Fruit fly (Drosophila melanogaster) whole organism, embryonic: ENCODE data around the gene ATPsyngamma.

Experiments used
- ATbp ChIP-seq: fragments of 200-800 bp; sonication (Bioruptor generic); optimal IDR thresholded peaks from 2 replicates; lab custom pipeline; 2017; ENCODE audit warnings: missing biosample characterization, mild to moderate bottlenecking, missing genetic modification characterization, missing genetic modification reagents
- Blimp-1 ChIP-seq: fragments of 200-800 bp; sonication (Bioruptor generic); optimal IDR thresholded peaks from 3 replicates; lab custom pipeline; 2018; ENCODE audit warnings: missing biosample characterization, missing genetic modification characterization, mild to moderate bottlenecking, moderate library complexity, missing genetic modification reagents
- CG11504 ChIP-seq: fragments of 200-800 bp; sonication (Bioruptor generic); optimal IDR thresholded peaks from 3 replicates; lab custom pipeline; 2019; ENCODE audit warnings: missing biosample characterization, mild to moderate bottlenecking, missing genetic modification characterization, moderate library complexity
- CG13123 ChIP-seq: fragments of 200-800 bp; sonication (Bioruptor generic); optimal IDR thresholded peaks from 2 replicates; lab custom pipeline; 2016; ENCODE audit warnings: missing biosample characterization, missing genetic modification characterization
- CG17802 ChIP-seq: fragments of 200-800 bp; sonication (Bioruptor generic); optimal IDR thresholded peaks from 2 replicates; lab custom pipeline; 2018; ENCODE audit warnings: missing biosample characterization, mild to moderate bottlenecking, missing genetic modification characterization, moderate library complexity
- CG1792 ChIP-seq: fragments of 200-800 bp; sonication (Bioruptor generic); optimal IDR thresholded peaks from 2 replicates; lab custom pipeline; 2016; ENCODE audit warnings: missing biosample characterization, missing genetic modification characterization
- CG2120 ChIP-seq: fragments of 200-800 bp; sonication (Bioruptor generic); optimal IDR thresholded peaks from 3 replicates; lab custom pipeline; 2016; ENCODE audit warnings: missing biosample characterization, missing genetic modification characterization
- CG2875 ChIP-seq: fragments of 200-800 bp; sonication (Bioruptor generic); optimal IDR thresholded peaks from 2 replicates; lab custom pipeline; 2017; ENCODE audit warnings: missing biosample characterization, mild to moderate bottlenecking, missing genetic modification characterization, missing genetic modification reagents
- CG3281 ChIP-seq: fragments of 200-800 bp; sonication (Bioruptor generic); optimal IDR thresholded peaks from 3 replicates; lab custom pipeline; 2017; ENCODE audit warnings: missing biosample characterization, mild to moderate bottlenecking, missing genetic modification characterization
- CG8924 ChIP-seq: fragments of 200-800 bp; optimal IDR thresholded peaks from 3 replicates; lab custom pipeline; 2019; ENCODE audit warnings: missing biosample characterization, mild to moderate bottlenecking, missing genetic modification characterization, moderate library complexity
- CG9727 ChIP-seq: fragments of 200-800 bp; sonication (Bioruptor generic); optimal IDR thresholded peaks from 3 replicates; lab custom pipeline; 2017; ENCODE audit warnings: missing biosample characterization, mild to moderate bottlenecking, missing genetic modification characterization
- CG9876 ChIP-seq: fragments of 200-800 bp; sonication (Bioruptor generic); optimal IDR thresholded peaks from 2 replicates; lab custom pipeline; 2016; ENCODE audit warnings: missing biosample characterization, missing genetic modification characterization
- CG9932 ChIP-seq: fragments of 200-800 bp; sonication (Bioruptor generic); IDR thresholded peaks from 2 replicates; pipeline ENCODE4 v1.3.6; 2022; ENCODE audit warnings: missing biosample characterization, missing genetic modification characterization
- CkIIα-i1 ChIP-seq: fragments of 200-800 bp; sonication (Bioruptor generic); IDR thresholded peaks from 2 replicates; pipeline ENCODE4 v1.3.6; 2022; ENCODE audit warnings: missing biosample characterization, missing genetic modification characterization
- Deaf1 ChIP-seq: fragments of 200-800 bp; optimal IDR thresholded peaks from 3 replicates; lab custom pipeline; 2019; ENCODE audit warnings: missing biosample characterization, mild to moderate bottlenecking, missing genetic modification characterization, moderate library complexity
- Ets97D ChIP-seq: fragments of 200-800 bp; sonication (Bioruptor generic); optimal IDR thresholded peaks from 3 replicates; lab custom pipeline; 2016; ENCODE audit warnings: missing biosample characterization, missing genetic modification characterization
- H15 ChIP-seq: fragments of 200-800 bp; sonication (Bioruptor generic); IDR thresholded peaks from 3 replicates; pipeline ENCODE4 v1.3.6; 2022; ENCODE audit warnings: missing biosample characterization, missing genetic modification characterization
- HLH3B ChIP-seq: fragments of 200-800 bp; sonication (Bioruptor generic); IDR thresholded peaks from 2 replicates; pipeline ENCODE4 v1.3.6; 2022; ENCODE audit warnings: missing biosample characterization, missing genetic modification characterization
- Jarid2 ChIP-seq: fragments of 200-800 bp; sonication (Bioruptor generic); optimal IDR thresholded peaks from 3 replicates; lab custom pipeline; 2017; ENCODE audit warnings: mild to moderate bottlenecking, missing biosample characterization, missing genetic modification reagents, missing genetic modification characterization
- Myb ChIP-seq: fragments of 200-800 bp; sonication (Bioruptor generic); optimal IDR thresholded peaks from 2 replicates; lab custom pipeline; 2016; ENCODE audit warnings: missing biosample characterization, missing genetic modification characterization
- Sox102F ChIP-seq: fragments of 200-800 bp; sonication (Bioruptor generic); optimal IDR thresholded peaks from 2 replicates; lab custom pipeline; 2018; ENCODE audit warnings: missing biosample characterization, mild to moderate bottlenecking, missing genetic modification characterization, moderate library complexity
- Tbp ChIP-seq: fragments of >200 bp; optimal IDR thresholded peaks from 2 replicates; lab custom pipeline; 2018; ENCODE audit warnings: missing biosample characterization, missing genetic modification characterization
- Trl ChIP-seq, 3 experiments: fragments of >200 bp in 2 of 3; fragments of 200-800 bp in 1 of 3; sonication (Bioruptor generic) in 1 of 3; optimal IDR thresholded peaks; 2 replicates in 1 of 3; 3 replicates in 2 of 3; lab custom pipeline; 2016 to 2017; ENCODE audit warnings: missing biosample characterization in 1 of 3, missing genetic modification characterization in 1 of 3
- ap ChIP-seq: fragments of 200-800 bp; sonication (Bioruptor generic); IDR thresholded peaks from 2 replicates; pipeline ENCODE4 v1.3.6; 2022; ENCODE audit warnings: missing biosample characterization, missing genetic modification characterization
- ash1 ChIP-seq: fragments of 200-800 bp; sonication (Bioruptor generic); optimal IDR thresholded peaks from 2 replicates; lab custom pipeline; 2018; ENCODE audit warnings: missing biosample characterization, mild to moderate bottlenecking, missing genetic modification characterization
- bbx ChIP-seq: fragments of 200-800 bp; sonication (Bioruptor generic); IDR thresholded peaks from 2 replicates; pipeline ENCODE4 v1.3.6; 2022; ENCODE audit warnings: missing biosample characterization, missing genetic modification characterization; ENCODE audit not compliant: partially characterized antibody
- cato ChIP-seq: fragments of 200-800 bp; sonication (Bioruptor generic); optimal IDR thresholded peaks from 2 replicates; lab custom pipeline; 2016; ENCODE audit warnings: missing biosample characterization, missing genetic modification characterization, borderline replicate concordance
- cg ChIP-seq: fragments of 200-800 bp; sonication (Bioruptor generic); optimal IDR thresholded peaks from 3 replicates; lab custom pipeline; 2019; ENCODE audit warnings: missing biosample characterization, mild to moderate bottlenecking, missing genetic modification characterization, moderate library complexity
- chn ChIP-seq: fragments of 200-800 bp; sonication (Bioruptor generic); optimal IDR thresholded peaks from 2 replicates; lab custom pipeline; 2016; ENCODE audit warnings: missing biosample characterization, missing genetic modification characterization
- dati ChIP-seq: fragments of 200-800 bp; sonication (Bioruptor generic); IDR thresholded peaks from 2 replicates; pipeline ENCODE4 v1.3.6; 2022; ENCODE audit warnings: missing biosample characterization, missing genetic modification characterization
- dimm ChIP-seq: fragments of 200-800 bp; sonication (Bioruptor generic); IDR thresholded peaks from 2 replicates; pipeline ENCODE4 v1.3.6; 2022; ENCODE audit warnings: missing biosample characterization, missing genetic modification characterization
- disco-r ChIP-seq: fragments of 200-800 bp; sonication (Bioruptor generic); optimal IDR thresholded peaks from 2 replicates; lab custom pipeline; 2016; ENCODE audit warnings: missing biosample characterization, missing genetic modification characterization
- dmrt11E ChIP-seq: fragments of 200-800 bp; sonication (Bioruptor generic); optimal IDR thresholded peaks from 3 replicates; lab custom pipeline; 2018; ENCODE audit warnings: missing biosample characterization, mild to moderate bottlenecking, missing genetic modification characterization, moderate library complexity
- dysf ChIP-seq: fragments of 200-800 bp; sonication (Bioruptor generic); IDR thresholded peaks from 3 replicates; pipeline ENCODE4 v1.3.6; 2022; ENCODE audit warnings: missing biosample characterization, missing genetic modification characterization
- eve ChIP-seq, 2 experiments: fragments of >200 bp; optimal IDR thresholded peaks; 2 replicates each; lab custom pipeline; 2017; ENCODE audit warnings: missing biosample characterization in 2 of 2, missing genetic modification characterization in 2 of 2
- gce ChIP-seq: fragments of 200-800 bp; sonication (Bioruptor generic); IDR thresholded peaks from 3 replicates; pipeline ENCODE4 v1.3.6; 2022; ENCODE audit warnings: missing biosample characterization, missing genetic modification characterization
- ham ChIP-seq: fragments of 200-800 bp; sonication (Bioruptor generic); IDR thresholded peaks from 2 replicates; pipeline ENCODE4 v1.3.6; 2022; ENCODE audit warnings: missing biosample characterization, missing genetic modification characterization
- hb ChIP-seq: fragments of 200-800 bp; sonication (Bioruptor generic); IDR thresholded peaks from 3 replicates; pipeline ENCODE4 v1.3.6; 2022; ENCODE audit warnings: missing biosample characterization, missing genetic modification characterization; ENCODE audit not compliant: partially characterized antibody
- lab ChIP-seq: fragments of 200-800 bp; sonication (Bioruptor generic); optimal IDR thresholded peaks from 3 replicates; lab custom pipeline; 2017; ENCODE audit warnings: missing biosample characterization, missing genetic modification characterization, mild to moderate bottlenecking, moderate library complexity, missing genetic modification reagents
- prd ChIP-seq, 3 experiments: fragments of >200 bp in 2 of 3; fragments of 200-800 bp in 1 of 3; sonication (Bioruptor generic) in 1 of 3; optimal IDR thresholded peaks in 2 of 3; IDR thresholded peaks in 1 of 3; 2 replicates in 2 of 3; 3 replicates in 1 of 3; pipeline versions ENCODE4 v1.3.6 to Lab custom; 2017 to 2022; ENCODE audit warnings: missing biosample characterization in 1 of 3, missing genetic modification characterization in 1 of 3
- pros ChIP-seq: fragments of 200-800 bp; sonication (Bioruptor generic); optimal IDR thresholded peaks from 3 replicates; lab custom pipeline; 2019; ENCODE audit warnings: missing biosample characterization, mild to moderate bottlenecking, missing genetic modification characterization, moderate library complexity
- ranshi ChIP-seq: fragments of 200-800 bp; sonication (Bioruptor generic); IDR thresholded peaks from 2 replicates; pipeline ENCODE4 v1.3.6; 2022; ENCODE audit warnings: missing biosample characterization, missing genetic modification characterization
- rib ChIP-seq: fragments of 200-800 bp; sonication (Bioruptor generic); IDR thresholded peaks from 2 replicates; pipeline ENCODE4 v1.3.6; 2022; ENCODE audit warnings: missing biosample characterization, missing genetic modification characterization
- salm ChIP-seq: fragments of 200-800 bp; sonication (Bioruptor generic); optimal IDR thresholded peaks from 2 replicates; lab custom pipeline; 2018; ENCODE audit warnings: missing biosample characterization, mild to moderate bottlenecking, missing genetic modification characterization
- sens ChIP-seq: fragments of 200-800 bp; sonication (Bioruptor generic); peaks from one replicate; lab custom pipeline; 2016; ENCODE audit warnings: missing biosample characterization, missing genetic modification characterization
- seq ChIP-seq: fragments of 200-800 bp; sonication (Bioruptor generic); IDR thresholded peaks from 2 replicates; pipeline ENCODE4 v1.3.6; 2022; ENCODE audit warnings: missing biosample characterization, missing genetic modification characterization
- sima ChIP-seq: fragments of 200-800 bp; sonication (Bioruptor generic); optimal IDR thresholded peaks from 2 replicates; lab custom pipeline; 2016; ENCODE audit warnings: missing biosample characterization, missing genetic modification characterization
- slbo ChIP-seq: fragments of 200-800 bp; sonication (Bioruptor generic); IDR thresholded peaks from 2 replicates; pipeline ENCODE4 v1.3.6; 2022; ENCODE audit warnings: missing biosample characterization, missing genetic modification characterization
- stc ChIP-seq: fragments of 200-800 bp; sonication (Bioruptor generic); IDR thresholded peaks from 2 replicates; pipeline ENCODE4 v1.3.6; 2022; ENCODE audit warnings: missing biosample characterization, missing genetic modification characterization
- toy ChIP-seq: fragments of 200-800 bp; sonication (Bioruptor generic); IDR thresholded peaks from 2 replicates; pipeline ENCODE4 v1.3.6; 2022; ENCODE audit warnings: missing biosample characterization, missing genetic modification characterization
- z ChIP-seq: fragments of 200-800 bp; sonication (Bioruptor generic); IDR thresholded peaks from 3 replicates; pipeline ENCODE4 v1.3.6; 2022; ENCODE audit warnings: missing biosample characterization, missing genetic modification characterization

Gene ATPsyngamma

dm6 chr3R:29737891-29738290 is 11.1 kb downstream of the ATPsyngamma start, which contains the start of gene Gnpnat (continued):
- TF ChIP-seq ranshi (GFP tag; lab: Robert Waterston, UW), result no peak
- TF ChIP-seq seq (GFP tag; lab: Robert Waterston, UW), result no peak
- no peak for TF ChIP-seq CG9932 (GFP tag; lab: Robert Waterston, UW)
- peak; percentile 53 for TF ChIP-seq ATbp
- no peak for TF ChIP-seq rib (GFP tag; lab: Robert Waterston, UW)
- no peak for TF ChIP-seq cato (GFP tag; lab: Kevin White, UChicago)
- TF ChIP-seq Ets97D (GFP tag; lab: Kevin White, UChicago), result no peak
- TF ChIP-seq CG1792 (GFP tag; lab: Kevin White, UChicago), result no peak
- TF ChIP-seq CkIIα-i1 (GFP tag; lab: Robert Waterston, UW), result no peak
- no peak for TF ChIP-seq chn (GFP tag; lab: Kevin White, UChicago)
- no peak for TF ChIP-seq disco-r (GFP tag; lab: Kevin White, UChicago)
- TF ChIP-seq sens, result peak; percentile 80
- TF ChIP-seq stc (GFP tag; lab: Robert Waterston, UW), result no peak
- TF ChIP-seq Sox102F (GFP tag; lab: Kevin White, UChicago), result peak; percentile 63
- TF ChIP-seq salm (tag; lab: Kevin White, UChicago), result peak; percentile 47
- no peak for TF ChIP-seq H15 (GFP tag; lab: Robert Waterston, UW)
- no peak for TF ChIP-seq toy
- no peak for TF ChIP-seq hb (GFP tag; lab: Robert Waterston, UW)
- TF ChIP-seq Tbp (GFP tag; lab: Kevin White, UChicago), result no peak
- TF ChIP-seq z, result no peak
- TF ChIP-seq Myb (GFP tag; lab: Kevin White, UChicago), result no peak
- TF ChIP-seq dysf, result no peak
- peak; percentile 60 for TF ChIP-seq CG9727 (GFP tag; lab: Kevin White, UChicago)
- TF ChIP-seq sima (GFP tag; lab: Kevin White, UChicago), result no peak
- peak; percentile 55 for TF ChIP-seq CG3281
- no peak for TF ChIP-seq CG13123 (GFP tag; lab: Kevin White, UChicago)
- TF ChIP-seq gce (GFP tag; lab: Robert Waterston, UW), result no peak
- TF ChIP-seq CG8924 (tag; lab: Kevin White, UChicago), result peak; percentile 57
- no peak for TF ChIP-seq HLH3B (GFP tag; lab: Robert Waterston, UW)
- peak; percentile 35 for TF ChIP-seq CG2875
- no peak for TF ChIP-seq dimm (GFP tag; lab: Robert Waterston, UW)
- TF ChIP-seq ash1 (GFP tag; lab: Kevin White, UChicago), result no peak
- no peak for TF ChIP-seq CG17802 (tag; lab: Kevin White, UChicago)
- no peak for TF ChIP-seq slbo (GFP tag; lab: Robert Waterston, UW)
- TF ChIP-seq CG2120, result peak; percentile 58
- TF ChIP-seq prd (optimal IDR thresholded peaks at IDR 0.05; lab: Kevin White, UChicago), result no peak
- TF ChIP-seq prd (GFP tag; IDR thresholded peaks at IDR 0.05; lab: Robert Waterston, UW), result no peak
- no peak for TF ChIP-seq cg
- peak; percentile 77 for TF ChIP-seq lab (GFP tag; lab: Kevin White, UChicago)
- peak; percentile 58 for TF ChIP-seq Blimp-1
- no peak for TF ChIP-seq eve (GFP tag; optimal IDR thresholded peaks at IDR 0.05; lab: Kevin White, UChicago)
- peak; percentile 14 for TF ChIP-seq Jarid2 (GFP tag; lab: Kevin White, UChicago)
- no peak for TF ChIP-seq ham (GFP tag; lab: Robert Waterston, UW)
- TF ChIP-seq dmrt11E (tag; lab: Kevin White, UChicago), result peak; percentile 51
- no peak for TF ChIP-seq pros (GFP tag; lab: Kevin White, UChicago)
- no peak for TF ChIP-seq bbx (GFP tag; lab: Robert Waterston, UW)
- TF ChIP-seq dati, result no peak
- no peak for TF ChIP-seq ap (GFP tag; lab: Robert Waterston, UW)
- TF ChIP-seq CG11504 (tag; lab: Kevin White, UChicago), result no peak
- no peak for TF ChIP-seq Trl (optimal IDR thresholded peaks at IDR 0.05; lab: Kevin White, UChicago)
- no peak for TF ChIP-seq Trl (GFP tag; optimal IDR thresholded peaks at IDR 0.05; lab: Kevin White, UChicago)
- no peak for TF ChIP-seq CG9876 (GFP tag; lab: Kevin White, UChicago)
- peak; percentile 26 for TF ChIP-seq Deaf1 (tag; lab: Kevin White, UChicago)
